Fruit fly (Drosophila melanogaster) Kc167 (cell line): ENCODE results near the gene Son.

ENCODE experiments used
- Myc ChIP-seq: fragments of >200 bp; optimal IDR thresholded peaks from 2 replicates; lab custom pipeline; 2017; ENCODE audit warnings: missing external identifiers
- Sin3A ChIP-seq: fragments of >200 bp; optimal IDR thresholded peaks from 2 replicates; lab custom pipeline; 2018; ENCODE audit warnings: missing external identifiers
- h ChIP-seq: fragments of >200 bp; optimal IDR thresholded peaks from 3 replicates; lab custom pipeline; 2018; ENCODE audit warnings: missing external identifiers
- insv ChIP-seq: fragments of >200 bp; optimal IDR thresholded peaks from 3 replicates; lab custom pipeline; 2018; ENCODE audit warnings: missing external identifiers
- psq ChIP-seq: fragments of >200 bp; optimal IDR thresholded peaks from 2 replicates; lab custom pipeline; 2017; ENCODE audit warnings: missing external identifiers
- ttk ChIP-seq: sonication (Bioruptor generic); optimal IDR thresholded peaks from 2 replicates; lab custom pipeline; 2017; ENCODE audit warnings: missing external identifiers

Son gene

dm6 chr3R:9606913-9607804 lies 29.3 kb downstream of the Son start:
- no peak for TF ChIP-seq Sin3A

dm6 chr3R:9608206-9608605 lies 30.4 kb downstream of the Son start:
- TF ChIP-seq insv (lab: Kevin White, UChicago) (no peak), Myc (lab: Kevin White, UChicago) (no peak), Sin3A (no peak), psq (lab: Kevin White, UChicago) (no peak), h (no peak), ttk (lab: Kevin White, UChicago) (no peak)

- TF ChIP-seq Myc (lab: Kevin White, UChicago) (no peak), insv (lab: Kevin White, UChicago) (no peak), h (no peak), Sin3A (no peak), ttk (lab: Kevin White, UChicago) (no peak), psq (lab: Kevin White, UChicago) (no peak)
These were observed 34.4 kb downstream of the Son start for dm6 chr3R:9612217-9612616.

- no peak for TF ChIP-seq insv (lab: Kevin White, UChicago)
- no peak for TF ChIP-seq ttk (lab: Kevin White, UChicago)
- TF ChIP-seq h, result no peak
- TF ChIP-seq Myc (lab: Kevin White, UChicago), result no peak
- TF ChIP-seq Sin3A, result no peak
- TF ChIP-seq psq (lab: Kevin White, UChicago), result no peak
These were observed 35.3 kb downstream of the Son start for dm6 chr3R:9613124-9613523.

dm6 chr3R:9618331-9618730 lies 40.5 kb downstream of the Son start:
- TF ChIP-seq Sin3A (no peak), insv (lab: Kevin White, UChicago) (no peak), h (no peak), psq (lab: Kevin White, UChicago) (no peak), ttk (lab: Kevin White, UChicago) (no peak), Myc (lab: Kevin White, UChicago) (no peak)

dm6 chr3R:9620278-9620677 lies 42.4 kb downstream of the Son start:
- no peak for TF ChIP-seq h
- TF ChIP-seq psq (lab: Kevin White, UChicago), result no peak
- no peak for TF ChIP-seq Myc (lab: Kevin White, UChicago)
- TF ChIP-seq Sin3A, result no peak
- no peak for TF ChIP-seq insv (lab: Kevin White, UChicago)
- TF ChIP-seq ttk (lab: Kevin White, UChicago), result no peak

dm6 chr3R:9625443-9625842 lies 47.6 kb downstream of the Son start:
- no peak for TF ChIP-seq h

- TF ChIP-seq Sin3A (no peak), insv (lab: Kevin White, UChicago) (no peak), h (no peak), Myc (lab: Kevin White, UChicago) (no peak), ttk (lab: Kevin White, UChicago) (no peak), psq (lab: Kevin White, UChicago) (no peak)
These were observed 48.4 kb downstream of the Son start for dm6 chr3R:9626266-9626665.

- TF ChIP-seq psq (lab: Kevin White, UChicago), result no peak
- no peak for TF ChIP-seq h
- TF ChIP-seq Myc (lab: Kevin White, UChicago), result no peak
- no peak for TF ChIP-seq Sin3A
- no peak for TF ChIP-seq insv (lab: Kevin White, UChicago)
- no peak for TF ChIP-seq ttk (lab: Kevin White, UChicago)
These were observed 49.1 kb downstream of the Son start, which contains the start of the genes CG9427 and CG8319 for dm6 chr3R:9626880-9627401. TSS of gene CG9427 (minus strand) at chr3R:9626930. TSS of gene CG8319 (plus strand) at chr3R:9627321.

dm6 chr3R:9628036-9628435 lies 50.2 kb downstream of the Son start:
- TF ChIP-seq h (no peak), psq (lab: Kevin White, UChicago) (no peak), insv (lab: Kevin White, UChicago) (no peak), Myc (lab: Kevin White, UChicago) (no peak), Sin3A (no peak), ttk (lab: Kevin White, UChicago) (no peak)

- TF ChIP-seq h, result no peak
- TF ChIP-seq Myc (lab: Kevin White, UChicago), result no peak
- TF ChIP-seq ttk (lab: Kevin White, UChicago), result no peak
These were observed 50.8 kb downstream of the Son start for dm6 chr3R:9628607-9629006.

- TF ChIP-seq h (no peak), insv (lab: Kevin White, UChicago) (no peak), psq (lab: Kevin White, UChicago) (no peak), Myc (lab: Kevin White, UChicago) (no peak), Sin3A (no peak), ttk (lab: Kevin White, UChicago) (no peak)
These were observed 52.3 kb downstream of the Son start for dm6 chr3R:9630053-9630632.
